Fruit fly (Drosophila melanogaster) whole organism, embryonic: ENCODE results near the gene mRpL17.

Experiments
- ATbp ChIP-seq: fragments of 200-800 bp; sonication (Bioruptor generic); optimal IDR thresholded peaks from 2 replicates; lab custom pipeline; 2017; ENCODE audit warnings: missing biosample characterization, mild to moderate bottlenecking, missing genetic modification characterization, missing genetic modification reagents
- CG11695 ChIP-seq: fragments of 200-800 bp; sonication (Bioruptor generic); IDR thresholded peaks from 3 replicates; pipeline ENCODE4 v1.3.6; 2022; ENCODE audit warnings: missing biosample characterization, missing genetic modification characterization
- CG12104 ChIP-seq: fragments of 200-800 bp; sonication (Bioruptor generic); optimal IDR thresholded peaks from 3 replicates; lab custom pipeline; 2016; ENCODE audit warnings: missing biosample characterization, missing genetic modification characterization
- CG12391 ChIP-seq: fragments of 200-800 bp; sonication (Bioruptor generic); optimal IDR thresholded peaks from 3 replicates; lab custom pipeline; 2018; ENCODE audit warnings: missing biosample characterization, mild to moderate bottlenecking, missing genetic modification characterization, moderate library complexity
- CG14441 ChIP-seq: fragments of 200-800 bp; sonication (Bioruptor generic); IDR thresholded peaks from 2 replicates; pipeline ENCODE4 v1.3.6; 2022; ENCODE audit warnings: missing biosample characterization, missing genetic modification characterization
- CG1647 ChIP-seq: fragments of 200-800 bp; sonication (Bioruptor generic); optimal IDR thresholded peaks from 3 replicates; lab custom pipeline; 2016; ENCODE audit warnings: missing biosample characterization, missing genetic modification characterization
- CG16779 ChIP-seq: fragments of 200-800 bp; sonication (Bioruptor generic); IDR thresholded peaks from 2 replicates; pipeline ENCODE4 v1.3.6; 2022; ENCODE audit warnings: missing biosample characterization, missing genetic modification characterization
- CG17186 ChIP-seq: fragments of 200-800 bp; sonication (Bioruptor generic); optimal IDR thresholded peaks from 3 replicates; lab custom pipeline; 2017; ENCODE audit warnings: missing biosample characterization, missing genetic modification reagents, missing genetic modification characterization
- CG17385 ChIP-seq: fragments of 200-800 bp; sonication (Bioruptor generic); optimal IDR thresholded peaks from 3 replicates; lab custom pipeline; 2018; ENCODE audit warnings: missing biosample characterization, mild to moderate bottlenecking, missing genetic modification characterization
- CG17612 ChIP-seq: fragments of 200-800 bp; sonication (Bioruptor generic); IDR thresholded peaks from 2 replicates; pipeline ENCODE4 v1.3.6; 2022; ENCODE audit warnings: missing biosample characterization, missing genetic modification characterization
- CG2116 ChIP-seq: fragments of 200-800 bp; sonication (Bioruptor generic); optimal IDR thresholded peaks from 3 replicates; lab custom pipeline; 2018; ENCODE audit warnings: missing biosample characterization, mild to moderate bottlenecking, missing genetic modification characterization
- CG31224 ChIP-seq: fragments of 200-800 bp; sonication (Bioruptor generic); IDR thresholded peaks from 2 replicates; pipeline ENCODE4 v1.3.6; 2022; ENCODE audit warnings: missing biosample characterization, missing genetic modification characterization
- CG31441 ChIP-seq: fragments of 200-800 bp; sonication (Bioruptor generic); IDR thresholded peaks from 2 replicates; pipeline ENCODE4 v1.3.6; 2022; ENCODE audit warnings: missing biosample characterization, missing genetic modification characterization
- CG3407 ChIP-seq: fragments of 200-800 bp; sonication (Bioruptor generic); optimal IDR thresholded peaks from 2 replicates; lab custom pipeline; 2018; ENCODE audit warnings: missing biosample characterization, mild to moderate bottlenecking, missing genetic modification characterization
- CG42726 ChIP-seq: fragments of 200-800 bp; sonication (Bioruptor generic); IDR thresholded peaks from 2 replicates; pipeline ENCODE4 v1.3.6; 2022; ENCODE audit warnings: missing biosample characterization, missing genetic modification characterization; ENCODE audit not compliant: partially characterized antibody
- CG4282 ChIP-seq: fragments of 200-800 bp; sonication (Bioruptor generic); optimal IDR thresholded peaks from 2 replicates; lab custom pipeline; 2016; ENCODE audit warnings: missing biosample characterization, missing genetic modification characterization
- CG6254 ChIP-seq: fragments of 200-800 bp; sonication (Bioruptor generic); optimal IDR thresholded peaks from 3 replicates; lab custom pipeline; 2017; ENCODE audit warnings: mild to moderate bottlenecking, missing biosample characterization, missing genetic modification reagents, missing genetic modification characterization
- CG7271 ChIP-seq: fragments of 200-800 bp; sonication (Bioruptor generic); optimal IDR thresholded peaks from 2 replicates; lab custom pipeline; 2018; ENCODE audit warnings: missing biosample characterization, mild to moderate bottlenecking, missing genetic modification characterization, moderate library complexity
- CG7839 ChIP-seq: fragments of 200-800 bp; sonication (Bioruptor generic); optimal IDR thresholded peaks from 3 replicates; lab custom pipeline; 2018; ENCODE audit warnings: missing biosample characterization, mild to moderate bottlenecking, missing genetic modification characterization, moderate library complexity
- CG7987 ChIP-seq: fragments of 200-800 bp; sonication (Bioruptor generic); optimal IDR thresholded peaks from 2 replicates; lab custom pipeline; 2018; ENCODE audit warnings: missing biosample characterization, mild to moderate bottlenecking, missing genetic modification characterization, moderate library complexity
- CG8290 ChIP-seq, 3 experiments: fragments of 200-800 bp; sonication (Bioruptor generic); optimal IDR thresholded peaks; 2 replicates each; lab custom pipeline; 2016 to 2019; ENCODE audit warnings: missing biosample characterization in 3 of 3, missing genetic modification characterization in 3 of 3, mild to moderate bottlenecking in 2 of 3, moderate library complexity in 1 of 3
- CG8765 ChIP-seq: fragments of 200-800 bp; sonication (Bioruptor generic); IDR thresholded peaks from 2 replicates; pipeline ENCODE4 v1.3.6; 2022; ENCODE audit warnings: missing biosample characterization, missing genetic modification characterization
- D ChIP-seq, 2 experiments: fragments of 200-800 bp in 1 of 2; fragments of >200 bp in 1 of 2; sonication (Bioruptor generic) in 1 of 2; optimal IDR thresholded peaks; 2 replicates in 1 of 2; 3 replicates in 1 of 2; lab custom pipeline; 2017; ENCODE audit warnings: mild to moderate bottlenecking in 1 of 2, missing biosample characterization in 1 of 2, missing genetic modification characterization in 1 of 2, missing genetic modification reagents in 1 of 2
- Doc2 ChIP-seq: fragments of 200-800 bp; sonication (Bioruptor generic); IDR thresholded peaks from 2 replicates; pipeline ENCODE4 v1.3.6; 2022; ENCODE audit warnings: missing biosample characterization, missing genetic modification characterization
- Dp ChIP-seq: fragments of 200-800 bp; sonication (Bioruptor generic); optimal IDR thresholded peaks from 2 replicates; lab custom pipeline; 2018; ENCODE audit warnings: missing biosample characterization, mild to moderate bottlenecking, missing genetic modification characterization, moderate library complexity
- E2f2 ChIP-seq: fragments of 200-800 bp; sonication (Bioruptor generic); IDR thresholded peaks from 2 replicates; pipeline ENCODE4 v1.3.6; 2022; ENCODE audit warnings: missing biosample characterization, missing genetic modification characterization
- Fer3 ChIP-seq: fragments of 200-800 bp; sonication (Bioruptor generic); optimal IDR thresholded peaks from 2 replicates; lab custom pipeline; 2018; ENCODE audit warnings: missing biosample characterization, mild to moderate bottlenecking, missing genetic modification characterization, moderate library complexity
- HmgD ChIP-seq: fragments of 200-800 bp; sonication (Bioruptor generic); optimal IDR thresholded peaks from 3 replicates; lab custom pipeline; 2016; ENCODE audit warnings: missing biosample characterization, missing genetic modification characterization
- Hr78 ChIP-seq, 2 experiments: fragments of 200-800 bp in 1 of 2; fragments of >200 bp in 1 of 2; sonication (Bioruptor generic) in 1 of 2; optimal IDR thresholded peaks; 2 replicates each; lab custom pipeline; 2017 to 2019; ENCODE audit warnings: missing biosample characterization in 2 of 2, missing genetic modification characterization in 2 of 2, mild to moderate bottlenecking in 1 of 2, moderate library complexity in 1 of 2
- Neu2 ChIP-seq: fragments of 200-800 bp; sonication (Bioruptor generic); optimal IDR thresholded peaks from 3 replicates; lab custom pipeline; 2016; ENCODE audit warnings: missing biosample characterization, missing genetic modification characterization, borderline replicate concordance
- NfI ChIP-seq: fragments of 200-800 bp; sonication (Bioruptor generic); optimal IDR thresholded peaks from 3 replicates; lab custom pipeline; 2018; ENCODE audit warnings: missing biosample characterization, mild to moderate bottlenecking, missing genetic modification characterization, moderate library complexity
- Oli ChIP-seq: fragments of 200-800 bp; sonication (Bioruptor generic); optimal IDR thresholded peaks from 2 replicates; lab custom pipeline; 2018; ENCODE audit warnings: missing biosample characterization, mild to moderate bottlenecking, missing genetic modification characterization, moderate library complexity
- ato ChIP-seq: fragments of 200-800 bp; sonication (Bioruptor generic); IDR thresholded peaks from 2 replicates; pipeline ENCODE4 v1.3.6; 2022; ENCODE audit warnings: missing biosample characterization, missing genetic modification characterization; ENCODE audit not compliant: partially characterized antibody
- bab2 ChIP-seq: fragments of 200-800 bp; sonication (Bioruptor generic); optimal IDR thresholded peaks from 2 replicates; lab custom pipeline; 2016; ENCODE audit warnings: missing biosample characterization, missing genetic modification characterization
- chn ChIP-seq: fragments of 200-800 bp; sonication (Bioruptor generic); optimal IDR thresholded peaks from 2 replicates; lab custom pipeline; 2016; ENCODE audit warnings: missing biosample characterization, missing genetic modification characterization
- crc ChIP-seq: fragments of 200-800 bp; sonication (Bioruptor generic); optimal IDR thresholded peaks from 2 replicates; lab custom pipeline; 2016; ENCODE audit warnings: missing biosample characterization, missing genetic modification characterization
- dan ChIP-seq: fragments of 200-800 bp; sonication (Bioruptor generic); IDR thresholded peaks from 2 replicates; pipeline ENCODE4 v1.3.6; 2022; ENCODE audit warnings: missing biosample characterization, missing genetic modification characterization
- dmrt11E ChIP-seq: fragments of 200-800 bp; sonication (Bioruptor generic); optimal IDR thresholded peaks from 3 replicates; lab custom pipeline; 2018; ENCODE audit warnings: missing biosample characterization, mild to moderate bottlenecking, missing genetic modification characterization, moderate library complexity
- h ChIP-seq: fragments of >200 bp; optimal IDR thresholded peaks from 2 replicates; lab custom pipeline; 2017
- kni ChIP-seq: fragments of 200-800 bp; sonication (Bioruptor generic); optimal IDR thresholded peaks from 3 replicates; lab custom pipeline; 2017; ENCODE audit warnings: mild to moderate bottlenecking, missing biosample characterization, missing genetic modification reagents, missing genetic modification characterization
- onecut ChIP-seq: fragments of 200-800 bp; sonication (Bioruptor generic); IDR thresholded peaks from 2 replicates; pipeline ENCODE4 v1.3.6; 2022; ENCODE audit warnings: missing biosample characterization, missing genetic modification characterization
- pan ChIP-seq, 4 experiments: fragments of >200 bp in 3 of 4; fragments of 200-800 bp in 1 of 4; sonication (Bioruptor generic) in 1 of 4; optimal IDR thresholded peaks in 3 of 4; IDR thresholded peaks in 1 of 4; 2 replicates each; pipeline versions ENCODE4 v1.3.6 to Lab custom; 2017 to 2022; ENCODE audit warnings: missing biosample characterization in 2 of 4, missing genetic modification characterization in 2 of 4, mixed read lengths in 1 of 4
- pros ChIP-seq: fragments of 200-800 bp; sonication (Bioruptor generic); optimal IDR thresholded peaks from 3 replicates; lab custom pipeline; 2019; ENCODE audit warnings: missing biosample characterization, mild to moderate bottlenecking, missing genetic modification characterization, moderate library complexity
- pum ChIP-seq: fragments of 200-800 bp; sonication (Bioruptor generic); optimal IDR thresholded peaks from 2 replicates; lab custom pipeline; 2016; ENCODE audit warnings: missing biosample characterization, missing genetic modification characterization
- repo ChIP-seq: fragments of 200-800 bp; sonication (Bioruptor generic); optimal IDR thresholded peaks from 2 replicates; lab custom pipeline; 2016; ENCODE audit warnings: missing biosample characterization, missing genetic modification characterization
- scrt ChIP-seq: fragments of 200-800 bp; sonication (Bioruptor generic); optimal IDR thresholded peaks from 2 replicates; lab custom pipeline; 2018; ENCODE audit warnings: missing biosample characterization, mild to moderate bottlenecking, missing genetic modification characterization, moderate library complexity
- tna ChIP-seq: fragments of 200-800 bp; sonication (Bioruptor generic); IDR thresholded peaks from 2 replicates; pipeline ENCODE4 v1.3.6; 2022; ENCODE audit warnings: missing biosample characterization, missing genetic modification characterization; ENCODE audit not compliant: partially characterized antibody
- twi ChIP-seq: fragments of 200-800 bp; optimal IDR thresholded peaks from 2 replicates; lab custom pipeline; 2019; ENCODE audit warnings: missing biosample characterization, mild to moderate bottlenecking, missing genetic modification characterization, moderate library complexity
- zf30C ChIP-seq: fragments of 200-800 bp; sonication (Bioruptor generic); optimal IDR thresholded peaks from 3 replicates; lab custom pipeline; 2018; ENCODE audit warnings: missing biosample characterization, mild to moderate bottlenecking, missing genetic modification characterization

The mRpL17 gene

DNA sequence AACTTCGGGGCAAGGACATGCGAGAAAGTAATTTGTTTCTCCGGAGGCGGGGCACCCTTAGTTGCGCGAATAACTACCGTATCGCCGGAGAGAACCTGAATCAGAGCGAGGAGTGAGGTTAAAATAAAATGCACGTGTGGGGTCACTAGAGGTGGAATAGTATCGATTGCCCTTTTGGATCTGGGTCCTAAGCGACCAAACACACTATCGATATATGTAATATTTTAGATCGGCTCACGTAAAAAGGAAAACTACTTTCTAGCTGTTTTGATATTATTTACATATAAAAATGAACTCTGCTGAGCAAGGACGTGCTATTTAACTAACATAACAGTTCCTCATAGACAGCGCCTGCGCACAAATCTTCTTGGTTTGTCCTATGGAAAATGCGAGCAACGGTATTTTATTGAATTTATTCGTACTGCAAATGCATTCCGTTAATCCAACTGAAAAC, 1.8 kb upstream of the mRpL17 start (continued):
- TF ChIP-seq Fer3 (no peak), CG1647 (GFP tag; lab: Kevin White, UChicago) (no peak), bab2 (GFP tag; lab: Kevin White, UChicago) (no peak), kni (GFP tag; lab: Kevin White, UChicago) (peak; percentile 1), ATbp (GFP tag; lab: Kevin White, UChicago) (no peak), CG31224 (GFP tag; lab: Robert Waterston, UW) (no peak), CG31441 (no peak), CG4282 (GFP tag; lab: Kevin White, UChicago) (no peak), CG6254 (no peak), CG16779 (GFP tag; lab: Robert Waterston, UW) (no peak), zf30C (GFP tag; lab: Kevin White, UChicago) (no peak), CG7271 (tag; lab: Kevin White, UChicago) (no peak), CG7987 (GFP tag; lab: Kevin White, UChicago) (no peak), CG42726 (peak; percentile 78; the same call in 1 of the 2 replicates), CG17385 (GFP tag; lab: Kevin White, UChicago) (no peak), h (lab: Kevin White, UChicago) (no peak), chn (no peak), CG8765 (no peak), ato (GFP tag; lab: Robert Waterston, UW) (peak; percentile 77), CG14441 (GFP tag; lab: Robert Waterston, UW) (no peak), NfI (no peak), CG17186 (GFP tag; lab: Kevin White, UChicago) (no peak), Oli (tag; lab: Kevin White, UChicago) (no peak), CG17612 (GFP tag; lab: Robert Waterston, UW) (no peak), D (optimal IDR thresholded peaks at IDR 0.05; lab: Kevin White, UChicago) (no peak), D (GFP tag; optimal IDR thresholded peaks at IDR 0.05; lab: Kevin White, UChicago) (no peak), dmrt11E (tag; lab: Kevin White, UChicago) (no peak), CG2116 (GFP tag; lab: Kevin White, UChicago) (peak; percentile 62), Neu2 (GFP tag; lab: Kevin White, UChicago) (no peak), crc (no peak), E2f2 (GFP tag; lab: Robert Waterston, UW) (peak; percentile 28; the same call in 1 of the 2 replicates), Dp (GFP tag; lab: Kevin White, UChicago) (no peak), CG11695 (GFP tag; lab: Robert Waterston, UW) (no peak), HmgD (GFP tag; lab: Kevin White, UChicago) (no peak), CG12391 (tag; lab: Kevin White, UChicago) (peak; percentile 1), pan (optimal IDR thresholded peaks at IDR 0.05; lab: Kevin White, UChicago) (no peak), pan (GFP tag; optimal IDR thresholded peaks at IDR 0.05 in 1 of 2, IDR thresholded peaks at IDR 0.05 in 1 of 2) (no peak), CG12104 (GFP tag; lab: Kevin White, UChicago) (no peak), twi (tag; lab: Kevin White, UChicago) (no peak), CG8290 (GFP tag; optimal IDR thresholded peaks at IDR 0.05; lab: Kevin White, UChicago) (no peak), CG8290 (tag; optimal IDR thresholded peaks at IDR 0.05; lab: Kevin White, UChicago) (peak in 1 of 2 experiments; percentile 51), Doc2 (GFP tag; lab: Robert Waterston, UW) (no peak), repo (GFP tag; lab: Kevin White, UChicago) (no peak), dan (no peak), tna (GFP tag; lab: Robert Waterston, UW) (peak; percentile 62; the same call in 1 of the 2 replicates), Hr78 (GFP tag; optimal IDR thresholded peaks at IDR 0.05; lab: Kevin White, UChicago) (peak in 1 of 2 experiments; percentile 83), scrt (GFP tag; lab: Kevin White, UChicago) (no peak), pros (GFP tag; lab: Kevin White, UChicago) (no peak), pum (GFP tag; lab: Kevin White, UChicago) (no peak), onecut (GFP tag; lab: Robert Waterston, UW) (peak; percentile 19; the same call in 1 of the 2 replicates), CG7839 (tag; lab: Kevin White, UChicago) (no peak), CG3407 (GFP tag; lab: Kevin White, UChicago) (no peak)
